Worm (Caenorhabditis elegans) whole organism, L4 larva: Measurements from ENCODE around the gene K05F6.14.
"Not testable (repeated sequence)": the region's sequence is repeated elsewhere in the genome, so short reads cannot be mapped to it uniquely, and the experiment has no call there.

Source experiments
- F37D6.2 ChIP-seq: sonication (generic microtip); optimal IDR thresholded peaks from 2 replicates; lab custom pipeline; 2016; ENCODE audit warnings: mild to moderate bottlenecking, missing genetic modification characterization, missing compliant biosample characterization
- aly-2 ChIP-seq: sonication (generic microtip); optimal IDR thresholded peaks from 2 replicates; lab custom pipeline; 2018; ENCODE audit warnings: missing biosample characterization, missing genetic modification characterization
- dpl-1 ChIP-seq: fragments of 150-350 bp; optimal IDR thresholded peaks from 2 replicates; lab custom pipeline; 2014; ENCODE audit warnings: missing biosample characterization, missing genetic modification reagents, missing genetic modification characterization
- egl-27 ChIP-seq: sonication (generic microtip); optimal IDR thresholded peaks from 3 replicates; lab custom pipeline; 2017; ENCODE audit warnings: missing biosample characterization, missing genetic modification reagents, missing genetic modification characterization
- fos-1 ChIP-seq: fragments of 150-350 bp; optimal IDR thresholded peaks from 2 replicates; lab custom pipeline; 2014; ENCODE audit warnings: missing biosample characterization, missing genetic modification characterization
- hlh-11 ChIP-seq: fragments of 200-800 bp; sonication (Bioruptor generic); optimal IDR thresholded peaks from 2 replicates; lab custom pipeline; 2018; ENCODE audit warnings: mild to moderate bottlenecking, missing genetic modification characterization, missing compliant biosample characterization
- lsy-2 ChIP-seq, 2 experiments: fragments of 150-350 bp in 1 of 2; sonication (generic microtip) in 1 of 2; optimal IDR thresholded peaks; 2 replicates each; lab custom pipeline; 2014 to 2017; ENCODE audit warnings: missing biosample characterization in 2 of 2, missing genetic modification characterization in 2 of 2
- nhr-111 ChIP-seq: fragments of 200-800 bp; sonication (Bioruptor generic); optimal IDR thresholded peaks from 2 replicates; lab custom pipeline; 2018; ENCODE audit warnings: mild to moderate bottlenecking, missing genetic modification characterization, missing compliant biosample characterization
- php-3 ChIP-seq: fragments of 200-800 bp; sonication (Bioruptor generic); IDR thresholded peaks from 2 replicates; pipeline ENCODE4 v1.3.6; 2022; ENCODE audit warnings: missing genetic modification reagents, missing genetic modification characterization, missing compliant biosample characterization
- unc-62 ChIP-seq, 3 experiments: fragments of 150-350 bp in 1 of 3; sonication (generic microtip); optimal IDR thresholded peaks in 2 of 3; peaks in 1 of 3; 1 replicate in 1 of 3; 2 replicates in 2 of 3; lab custom pipeline; 2014 to 2017; ENCODE audit warnings: missing biosample characterization in 3 of 3, missing genetic modification characterization in 3 of 3, missing genetic modification reagents in 3 of 3, missing genotype in 1 of 3
- zip-11 ChIP-seq: fragments of 200-800 bp; sonication (Bioruptor generic); IDR thresholded peaks from 2 replicates; pipeline ENCODE4 v1.3.6; 2022; ENCODE audit warnings: missing genetic modification characterization, missing compliant biosample characterization

DNA sequence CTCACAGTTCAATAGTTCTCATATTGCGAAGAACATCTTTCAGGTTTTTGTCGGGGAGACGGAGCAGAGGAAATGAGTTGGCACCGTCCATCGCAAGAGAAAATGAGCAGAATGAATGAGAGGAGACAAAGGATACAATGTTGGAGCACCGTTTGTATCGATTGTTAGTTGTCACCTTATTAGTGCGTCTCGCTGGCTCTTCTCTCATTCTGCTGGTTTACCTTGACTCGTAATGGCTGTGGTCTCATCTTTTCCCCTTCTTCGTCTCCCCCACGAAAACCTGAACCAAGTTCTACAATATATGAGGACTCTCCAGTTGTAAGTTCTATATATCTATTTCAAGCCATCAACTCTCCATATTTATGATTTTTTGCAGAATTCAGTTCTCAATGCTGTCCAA is 5.7 kb upstream of the K05F6.14 start, which contains the start of the genes fbxb-54 and fbxb-50:
- not testable (repeated sequence) for TF ChIP-seq aly-2 (tag; lab: Kevin White, UChicago); php-3 (GFP tag; lab: Robert Waterston, UW); fos-1 (tag; lab: Kevin White, UChicago); zip-11 (GFP tag; lab: Robert Waterston, UW); hlh-11 (tag; lab: Kevin White, UChicago); nhr-111 (GFP tag; lab: Kevin White, UChicago); F37D6.2 (tag; lab: Kevin White, UChicago); lsy-2 (tag; optimal IDR thresholded peaks at IDR 0.05; lab: Kevin White, UChicago); egl-27; dpl-1 (GFP tag; lab: Kevin White, UChicago); unc-62 (GFP tag; optimal IDR thresholded peaks at IDR 0.05 in 1 of 2; lab: Kevin White, UChicago); unc-62 (tag; optimal IDR thresholded peaks at IDR 0.05; lab: Kevin White, UChicago)
